Fruit fly (Drosophila melanogaster): Measurements from ENCODE around the gene PIG-Wa.

Gene PIG-Wa

dm6 chr2L:2380805-2381204 is 2.2 kb upstream of the PIG-Wa start, which contains the start of gene Eogt (continued):
- TF ChIP-seq Doc2 (GFP tag; IDR thresholded peaks at IDR 0.05) = 0 out of 2 replicates have a peak, but pooled peaks have one; percentile 67
- TF ChIP-seq CG10209 (GFP tag; optimal IDR thresholded peaks at IDR 0.05) = peak; percentile 94
- no peak for TF ChIP-seq mld (GFP tag; IDR thresholded peaks at IDR 0.05; ENCODE audit: partially characterized antibody)
- TF ChIP-seq twi (tag; optimal IDR thresholded peaks at IDR 0.05) = peak; percentile 90
- no peak for TF ChIP-seq cad (GFP tag; optimal IDR thresholded peaks at IDR 0.05)
- peak; percentile 95 for TF ChIP-seq PHDP (tag; optimal IDR thresholded peaks at IDR 0.05)
- peak; percentile 92 for TF ChIP-seq CG15696 (tag; optimal IDR thresholded peaks at IDR 0.05)
- TF ChIP-seq gem (tag; optimal IDR thresholded peaks at IDR 0.05) = peak; percentile 98
- peak; percentile 76 for TF ChIP-seq slou (GFP tag; optimal IDR thresholded peaks at IDR 0.05)
- TF ChIP-seq CG11398 (GFP tag; optimal IDR thresholded peaks at IDR 0.05) = no peak
- peak; percentile 77 for TF ChIP-seq Adf1 (GFP tag; IDR thresholded peaks at IDR 0.05)
- TF ChIP-seq nmo (GFP tag; optimal IDR thresholded peaks at IDR 0.05) = peak; percentile 97
- TF ChIP-seq CG10321 (GFP tag; IDR thresholded peaks at IDR 0.05) = peak; percentile 80
- TF ChIP-seq Asciz (GFP tag; optimal IDR thresholded peaks at IDR 0.05) = peak; percentile 69
- peak; percentile 79 for TF ChIP-seq gcm2 (GFP tag; optimal IDR thresholded peaks at IDR 0.05)
- peak; percentile 91 for TF ChIP-seq CG9215 (GFP tag; IDR thresholded peaks at IDR 0.05)
- TF ChIP-seq HmgD (GFP tag; optimal IDR thresholded peaks at IDR 0.05) = peak; percentile 21
- TF ChIP-seq br (optimal IDR thresholded peaks at IDR 0.05) = no peak
- TF ChIP-seq CG43689 (GFP tag; IDR thresholded peaks at IDR 0.05) = peak; percentile 89
- peak; percentile 37 for TF ChIP-seq CHES-1-like (GFP tag; optimal IDR thresholded peaks at IDR 0.05)
- TF ChIP-seq Fer1 (GFP tag; optimal IDR thresholded peaks at IDR 0.05) = peak; percentile 83
- TF ChIP-seq CG8924 (tag; optimal IDR thresholded peaks at IDR 0.05) = peak; percentile 94
- TF ChIP-seq ttk (GFP tag; IDR thresholded peaks at IDR 0.05) = peak; percentile 97
- peak; percentile 64 for TF ChIP-seq Hand (GFP tag; optimal IDR thresholded peaks at IDR 0.05)
- TF ChIP-seq CG1792 (GFP tag; optimal IDR thresholded peaks at IDR 0.05) = peak; percentile 27
- peak; percentile 98 for TF ChIP-seq E2f1 (GFP tag; IDR thresholded peaks at IDR 0.05)
- peak; percentile 94 for TF ChIP-seq Hr3 (GFP tag; optimal IDR thresholded peaks at IDR 0.05)
- TF ChIP-seq Sox102F (GFP tag; optimal IDR thresholded peaks at IDR 0.05) = peak; percentile 94
- peak; percentile 82 for TF ChIP-seq GATAe (GFP tag; conservative IDR thresholded peaks at IDR 0.05)
- peak; percentile 84 for TF ChIP-seq tap (tag; optimal IDR thresholded peaks at IDR 0.05)
- peak; percentile 88 for TF ChIP-seq bowl (GFP tag; IDR thresholded peaks at IDR 0.05)
- TF ChIP-seq crol (GFP tag; IDR thresholded peaks at IDR 0.05) = peak; percentile 54; the same call in 1 of the 2 replicates
- no peak for TF ChIP-seq Lpt (GFP tag; optimal IDR thresholded peaks at IDR 0.05)
- TF ChIP-seq sna (GFP tag; IDR thresholded peaks at IDR 0.05; ENCODE audit: partially characterized antibody) = no peak
- no peak for TF ChIP-seq CG1832 (GFP tag; optimal IDR thresholded peaks at IDR 0.05)
- TF ChIP-seq Hr51 (GFP tag; optimal IDR thresholded peaks at IDR 0.05) = peak; percentile 63 to 92
- TF ChIP-seq gce (GFP tag; IDR thresholded peaks at IDR 0.05) = peak; percentile 95
- peak; percentile 65 for TF ChIP-seq CG1647 (GFP tag; optimal IDR thresholded peaks at IDR 0.05)
- peak; percentile 95 for TF ChIP-seq sens-2 (GFP tag; IDR thresholded peaks at IDR 0.05)
- TF ChIP-seq Jarid2 (GFP tag; optimal IDR thresholded peaks at IDR 0.05) = peak; percentile 47
- peak; percentile 48 for TF ChIP-seq CG33213 (GFP tag; optimal IDR thresholded peaks at IDR 0.05)
- peak; percentile 90 for TF ChIP-seq CG10462 (GFP tag; optimal IDR thresholded peaks at IDR 0.05)
- TF ChIP-seq CG18599 (GFP tag; optimal IDR thresholded peaks at IDR 0.05) = peak; percentile 86
- peak; percentile 55 for TF ChIP-seq CG7786 (GFP tag; optimal IDR thresholded peaks at IDR 0.05)
- TF ChIP-seq cg (GFP tag; optimal IDR thresholded peaks at IDR 0.05) = no peak
- peak; percentile 60 for TF ChIP-seq CG15073 (GFP tag; optimal IDR thresholded peaks at IDR 0.05)
- TF ChIP-seq sd (tag; optimal IDR thresholded peaks at IDR 0.05) = peak; percentile 95
- TF ChIP-seq Hsf (GFP tag; optimal IDR thresholded peaks at IDR 0.05) = peak; percentile 92
- TF ChIP-seq CG7928 (GFP tag; optimal IDR thresholded peaks at IDR 0.05) = peak; percentile 59
- peak; percentile 80 for TF ChIP-seq HHEX (GFP tag; optimal IDR thresholded peaks at IDR 0.05)
- TF ChIP-seq CG11504 (tag; optimal IDR thresholded peaks at IDR 0.05) = peak; percentile 92
